Fruit fly (Drosophila melanogaster) whole organism, pupa: Measurements from ENCODE around the gene CG15202.

Experiments
- CG10348 ChIP-seq: fragments of 200-800 bp; sonication (Bioruptor generic); IDR thresholded peaks from 2 replicates; pipeline ENCODE4 v1.3.6; 2022; ENCODE audit warnings: missing biosample characterization, missing genetic modification characterization
- CG12605 ChIP-seq: fragments of 200-800 bp; sonication (Bioruptor generic); IDR thresholded peaks from 2 replicates; pipeline ENCODE4 v1.3.6; 2022; ENCODE audit warnings: missing biosample characterization, missing genetic modification characterization
- CG13204 ChIP-seq: fragments of 200-800 bp; sonication (Bioruptor generic); optimal IDR thresholded peaks from 2 replicates; lab custom pipeline; 2018; ENCODE audit warnings: missing biosample characterization, mild to moderate bottlenecking, missing genetic modification characterization, moderate library complexity
- CG14655 ChIP-seq: fragments of 200-800 bp; sonication (Bioruptor generic); optimal IDR thresholded peaks from 3 replicates; lab custom pipeline; 2017; ENCODE audit warnings: mild to moderate bottlenecking, missing biosample characterization, missing genetic modification reagents, missing genetic modification characterization
- CG15710 ChIP-seq: fragments of 200-800 bp; sonication (Bioruptor generic); optimal IDR thresholded peaks from 2 replicates; lab custom pipeline; 2018; ENCODE audit warnings: missing biosample characterization, mild to moderate bottlenecking, missing genetic modification characterization, moderate library complexity
- CG17806 ChIP-seq: fragments of 200-800 bp; sonication (Bioruptor generic); optimal IDR thresholded peaks from 2 replicates; lab custom pipeline; 2018; ENCODE audit warnings: missing biosample characterization, mild to moderate bottlenecking, missing genetic modification characterization, moderate library complexity
- CG32121 ChIP-seq: fragments of 200-800 bp; sonication (Bioruptor generic); IDR thresholded peaks from 2 replicates; pipeline ENCODE4 v1.3.6; 2022; ENCODE audit warnings: missing biosample characterization, missing genetic modification characterization
- CG34367 ChIP-seq: fragments of 200-800 bp; sonication (Bioruptor generic); optimal IDR thresholded peaks from 2 replicates; lab custom pipeline; 2018; ENCODE audit warnings: missing biosample characterization, mild to moderate bottlenecking, missing genetic modification characterization
- CG4496 ChIP-seq: fragments of 200-800 bp; sonication (Bioruptor generic); IDR thresholded peaks from 3 replicates; pipeline ENCODE4 v1.3.6; 2022; ENCODE audit warnings: missing biosample characterization, missing genetic modification characterization
- CG8159 ChIP-seq: fragments of 200-800 bp; sonication (Bioruptor generic); optimal IDR thresholded peaks from 3 replicates; lab custom pipeline; 2018; ENCODE audit warnings: missing biosample characterization, mild to moderate bottlenecking, missing genetic modification characterization, moderate library complexity
- CG8301 ChIP-seq: fragments of 200-800 bp; sonication (Bioruptor generic); optimal IDR thresholded peaks from 2 replicates; lab custom pipeline; 2018; ENCODE audit warnings: missing biosample characterization, mild to moderate bottlenecking, missing genetic modification characterization
- CG9948 ChIP-seq: fragments of 200-800 bp; sonication (Bioruptor generic); optimal IDR thresholded peaks from 2 replicates; lab custom pipeline; 2018; ENCODE audit warnings: missing biosample characterization, mild to moderate bottlenecking, missing genetic modification characterization, moderate library complexity
- D1 ChIP-seq: fragments of 200-800 bp; sonication (Bioruptor generic); optimal IDR thresholded peaks from 2 replicates; lab custom pipeline; 2018; ENCODE audit warnings: missing biosample characterization, mild to moderate bottlenecking, missing genetic modification characterization, moderate library complexity
- EcR ChIP-seq: fragments of 200-800 bp; sonication (Bioruptor generic); optimal IDR thresholded peaks from 3 replicates; lab custom pipeline; 2019; ENCODE audit warnings: missing biosample characterization, missing genetic modification characterization, mild to moderate bottlenecking, moderate library complexity, missing genetic modification reagents
- Ets98B ChIP-seq: fragments of 200-800 bp; sonication (Bioruptor generic); IDR thresholded peaks from 2 replicates; pipeline ENCODE4 v1.3.6; 2022; ENCODE audit warnings: missing biosample characterization, missing genetic modification characterization
- Pif1A ChIP-seq: fragments of 200-800 bp; sonication (Bioruptor generic); optimal IDR thresholded peaks from 3 replicates; lab custom pipeline; 2016; ENCODE audit warnings: missing biosample characterization, missing genetic modification characterization
- Pif1B ChIP-seq: fragments of 200-800 bp; sonication (Bioruptor generic); optimal IDR thresholded peaks from 3 replicates; lab custom pipeline; 2016; ENCODE audit warnings: missing biosample characterization, missing genetic modification characterization
- Snoo ChIP-seq: fragments of 200-800 bp; sonication (Bioruptor generic); optimal IDR thresholded peaks from 3 replicates; lab custom pipeline; 2017; ENCODE audit warnings: missing biosample characterization, mild to moderate bottlenecking, missing genetic modification characterization, inconsistent platforms
- fd96Ca ChIP-seq: fragments of 200-800 bp; sonication (Bioruptor generic); IDR thresholded peaks from 3 replicates; pipeline ENCODE4 v1.3.6; 2022; ENCODE audit warnings: missing biosample characterization, missing genetic modification characterization
- gl ChIP-seq: fragments of 200-800 bp; sonication (Bioruptor generic); optimal IDR thresholded peaks from 2 replicates; lab custom pipeline; 2018; ENCODE audit warnings: missing biosample characterization, mild to moderate bottlenecking, missing genetic modification characterization
- rn ChIP-seq: fragments of 200-800 bp; sonication (Bioruptor generic); IDR thresholded peaks from 2 replicates; pipeline ENCODE4 v1.3.6; 2022; ENCODE audit warnings: missing biosample characterization, missing genetic modification characterization

CG15202 gene

DNA sequence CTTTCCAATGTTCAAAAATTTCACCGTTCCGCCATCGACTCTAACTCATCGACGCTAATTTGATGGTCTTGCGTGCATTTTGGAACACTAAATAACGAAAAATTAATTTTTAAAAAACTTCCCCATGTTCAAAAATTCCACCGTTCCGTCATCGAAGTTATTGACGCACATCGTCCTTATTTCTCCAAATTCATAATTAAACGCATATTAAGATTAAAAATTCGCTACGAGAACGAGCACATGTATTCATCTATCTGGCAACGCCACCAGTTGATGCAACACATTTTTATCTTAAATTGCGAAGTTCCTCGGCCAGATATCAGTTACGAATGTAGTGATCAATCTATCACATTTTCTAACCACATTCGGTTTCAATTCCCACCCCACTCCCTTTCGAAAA, 6.9 kb downstream of the CG15202 start, which contains the start of gene Lint-1:
Gene Lint-1 (plus strand): TSS at position 123 of the 400 bp plus-strand sequence.
- TF ChIP-seq CG10348 (no peak), CG12605 (GFP tag; lab: Robert Waterston, UW) (no peak), EcR (GFP tag; lab: Kevin White, UChicago) (no peak), CG4496 (peak; percentile 52; the same call in 1 of the 3 replicates), CG32121 (GFP tag; lab: Robert Waterston, UW) (0 out of 2 replicates have a peak, but pooled peaks have one; percentile 33), CG8301 (no peak), CG34367 (tag; lab: Kevin White, UChicago) (no peak), Pif1B (GFP tag; lab: Kevin White, UChicago) (no peak), CG9948 (no peak), gl (tag; lab: Kevin White, UChicago) (no peak), CG15710 (tag; lab: Kevin White, UChicago) (no peak), D1 (tag; lab: Kevin White, UChicago) (no peak), CG8159 (tag; lab: Kevin White, UChicago) (peak; percentile 4), fd96Ca (0 out of 3 replicates have a peak, but pooled peaks have one; percentile 37)

dm6 chrX:11153413-11153812, 11.1 kb downstream of the CG15202 start:
- no peak for TF ChIP-seq CG8159 (tag; lab: Kevin White, UChicago)
- no peak for TF ChIP-seq CG9948
- no peak for TF ChIP-seq Pif1A
- TF ChIP-seq CG4496: no peak
- TF ChIP-seq EcR (GFP tag; lab: Kevin White, UChicago): peak; percentile 16
- no peak for TF ChIP-seq CG8301
- no peak for TF ChIP-seq CG34367 (tag; lab: Kevin White, UChicago)
- TF ChIP-seq, all 21 proteins: peak for 1

DNA sequence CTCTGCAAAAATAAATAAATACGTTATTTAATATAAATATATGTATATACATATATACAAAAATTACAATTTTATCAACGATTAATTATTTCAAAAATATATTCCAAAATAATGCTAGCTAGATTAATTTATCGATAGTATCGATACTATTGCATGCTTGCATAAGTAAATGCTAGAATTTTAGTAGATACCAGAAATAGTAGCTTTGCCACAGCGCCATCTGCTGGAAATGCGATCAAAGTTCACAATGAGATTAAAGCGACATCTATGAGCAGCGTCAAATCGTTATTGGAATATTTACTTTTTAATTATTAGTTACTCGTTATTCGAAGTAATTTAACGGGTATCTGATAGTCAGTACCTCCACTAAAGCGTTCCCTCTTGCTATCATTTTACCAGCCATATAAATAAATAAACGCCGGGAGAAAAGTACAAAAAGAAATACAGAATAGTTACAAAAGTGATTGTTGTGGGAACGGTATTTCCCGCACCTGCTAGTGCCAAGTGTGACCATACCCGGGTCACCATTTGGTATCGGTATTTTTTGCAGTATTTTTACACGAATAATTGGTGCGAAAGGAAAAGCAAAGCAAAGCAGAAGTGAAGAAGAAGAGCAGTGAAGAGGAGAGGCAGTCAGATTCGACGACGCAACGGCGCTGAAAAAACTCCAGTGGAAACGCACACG, 11.6 kb downstream of the CG15202 start, which contains the start of the genes rtv and Dlic:
Gene rtv (minus strand): TSS at position 165 of the 685 bp plus-strand sequence.
Gene Dlic (plus strand): TSS at position 596 of the 685 bp plus-strand sequence.
- TF ChIP-seq Ets98B (no peak), CG9948 (no peak), EcR (GFP tag; lab: Kevin White, UChicago) (no peak), CG10348 (no peak), CG13204 (GFP tag; lab: Kevin White, UChicago) (no peak), CG15710 (tag; lab: Kevin White, UChicago) (no peak), CG4496 (no peak), CG17806 (tag; lab: Kevin White, UChicago) (no peak), gl (tag; lab: Kevin White, UChicago) (no peak), rn (GFP tag; lab: Robert Waterston, UW) (no peak), Pif1A (no peak), CG32121 (GFP tag; lab: Robert Waterston, UW) (no peak), fd96Ca (no peak), CG14655 (GFP tag; lab: Kevin White, UChicago) (no peak), CG8301 (no peak), Pif1B (GFP tag; lab: Kevin White, UChicago) (no peak), Snoo (tag; lab: Kevin White, UChicago) (no peak), CG8159 (tag; lab: Kevin White, UChicago) (no peak), D1 (tag; lab: Kevin White, UChicago) (no peak), CG34367 (tag; lab: Kevin White, UChicago) (no peak)

- no peak for TF ChIP-seq rn (GFP tag; lab: Robert Waterston, UW)
- TF ChIP-seq CG34367 (tag; lab: Kevin White, UChicago): no peak
- TF ChIP-seq CG14655 (GFP tag; lab: Kevin White, UChicago): peak; percentile 4
- no peak for TF ChIP-seq CG32121 (GFP tag; lab: Robert Waterston, UW)
- no peak for TF ChIP-seq EcR (GFP tag; lab: Kevin White, UChicago)
- no peak for TF ChIP-seq Pif1A
- TF ChIP-seq CG15710 (tag; lab: Kevin White, UChicago): no peak
- no peak for TF ChIP-seq CG8159 (tag; lab: Kevin White, UChicago)
- TF ChIP-seq CG4496: peak; percentile 46; the same call in 1 of the 3 replicates
- no peak for TF ChIP-seq CG9948
- TF ChIP-seq CG13204 (GFP tag; lab: Kevin White, UChicago): peak; percentile 45
- TF ChIP-seq CG8301: no peak
- TF ChIP-seq gl (tag; lab: Kevin White, UChicago): no peak
- TF ChIP-seq D1 (tag; lab: Kevin White, UChicago): no peak
- peak; percentile 7 for TF ChIP-seq Pif1B (GFP tag; lab: Kevin White, UChicago)
- TF ChIP-seq CG12605 (GFP tag; lab: Robert Waterston, UW): 0 out of 2 replicates have a peak, but pooled peaks have one; percentile 11
- no peak for TF ChIP-seq CG10348
- TF ChIP-seq CG17806 (tag; lab: Kevin White, UChicago): no peak
- TF ChIP-seq fd96Ca: peak; percentile 25; the same call in 1 of the 3 replicates
- no peak; the same call in 1 of the 2 replicates for TF ChIP-seq Ets98B
- no peak for TF ChIP-seq Snoo (tag; lab: Kevin White, UChicago)
These were observed 12.3 kb downstream of the CG15202 start for dm6 chrX:11154511-11155197.

DNA sequence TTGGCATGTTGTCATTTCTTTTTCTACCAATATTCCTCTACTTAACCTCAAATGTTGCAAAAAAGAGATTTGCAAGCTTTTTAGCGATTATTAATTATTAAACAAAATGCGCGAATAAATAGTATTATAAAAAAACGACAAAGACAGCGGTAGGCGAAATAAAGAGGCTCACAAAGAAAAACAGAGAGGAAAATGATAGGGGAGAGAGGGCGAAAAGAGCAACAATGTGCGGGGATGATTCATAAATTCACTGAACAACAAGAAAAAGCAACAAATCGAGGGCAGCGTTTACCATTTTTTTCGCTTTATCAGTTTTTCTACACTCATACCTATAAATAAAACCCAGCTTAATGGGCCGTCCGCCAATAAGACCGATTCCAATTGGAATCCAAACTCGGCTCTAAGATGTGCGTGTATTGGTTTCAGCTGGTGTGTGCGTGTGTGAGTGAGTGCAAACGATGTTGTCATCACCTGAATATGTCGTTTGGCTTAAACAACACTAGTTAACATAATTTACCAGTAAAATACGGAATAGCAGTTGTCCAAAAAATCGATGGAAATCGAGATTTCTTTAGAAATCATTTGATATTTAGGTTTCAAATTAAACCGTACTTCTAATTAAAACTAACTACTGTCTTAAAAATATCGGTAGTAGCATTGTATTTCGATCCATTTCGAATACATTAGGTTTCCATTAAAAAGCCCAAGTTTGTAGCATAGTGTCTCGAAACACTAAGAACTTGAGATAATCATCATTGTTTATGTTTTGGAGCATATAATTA, 13.7 kb downstream of the CG15202 start:
- peak; percentile 6 for TF ChIP-seq CG34367 (tag; lab: Kevin White, UChicago)
- TF ChIP-seq CG17806 (tag; lab: Kevin White, UChicago): no peak
- peak; percentile 13 for TF ChIP-seq Pif1A
- TF ChIP-seq CG4496: no peak
- no peak for TF ChIP-seq CG13204 (GFP tag; lab: Kevin White, UChicago)
- peak; percentile 17 for TF ChIP-seq CG9948
- peak; percentile 4 for TF ChIP-seq CG15710 (tag; lab: Kevin White, UChicago)
- peak; percentile 37 for TF ChIP-seq CG8159 (tag; lab: Kevin White, UChicago)
- no peak for TF ChIP-seq CG14655 (GFP tag; lab: Kevin White, UChicago)
- TF ChIP-seq, all 21 proteins: peak for 5
